Fruit fly (Drosophila melanogaster): ENCODE results near the gene CG15385.

The CG15385 gene

DNA sequence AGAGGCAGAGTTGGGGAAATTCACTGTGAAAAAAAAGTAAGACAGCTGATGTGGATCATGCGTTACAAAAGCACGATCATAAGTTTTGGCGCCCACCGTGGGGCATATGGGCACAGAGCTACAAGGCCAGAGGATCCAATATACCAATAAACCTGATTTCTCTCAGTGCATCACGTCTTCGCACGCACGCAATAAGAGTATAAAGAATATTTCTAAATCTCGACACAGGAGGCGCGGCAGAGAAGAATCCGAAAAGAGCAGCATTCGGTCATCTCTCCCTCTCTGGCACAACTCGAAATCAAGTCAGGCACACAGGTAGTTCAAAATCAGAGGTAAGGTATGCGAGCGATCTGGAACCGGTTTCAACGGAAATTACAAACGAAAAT lies 48.8 kb downstream of the CG15385 start (continued):
- TF ChIP-seq danr (GFP tag; IDR thresholded peaks at IDR 0.05) (peak; percentile 84), CG8281 (tag; optimal IDR thresholded peaks at IDR 0.05) (peak; percentile 67), Neu2 (GFP tag; optimal IDR thresholded peaks at IDR 0.05; ENCODE audit: borderline replicate concordance) (peak; percentile 84), yki (optimal IDR thresholded peaks at IDR 0.05) (no peak), vfl (GFP tag; optimal IDR thresholded peaks at IDR 0.05) (peak; percentile 32), CG6272 (GFP tag; IDR thresholded peaks at IDR 0.05) (peak; percentile 81), Mrtf (GFP tag; IDR thresholded peaks at IDR 0.05) (peak; percentile 92), CG18619 (GFP tag; optimal IDR thresholded peaks at IDR 0.05) (peak; percentile 87), gcm (GFP tag; optimal IDR thresholded peaks at IDR 0.05) (peak; percentile 82), CG17829 (tag; optimal IDR thresholded peaks at IDR 0.05) (peak; percentile 95), CG6765 (GFP tag; optimal IDR thresholded peaks at IDR 0.05) (no peak), NC2α (GFP tag; optimal IDR thresholded peaks at IDR 0.05) (peak; percentile 93), BtbVII (GFP tag; optimal IDR thresholded peaks at IDR 0.05) (peak; percentile 79), Hand (GFP tag; optimal IDR thresholded peaks at IDR 0.05) (peak; percentile 43), Gug (GFP tag; IDR thresholded peaks at IDR 0.05) (peak; percentile 95), Blimp-1 (GFP tag; optimal IDR thresholded peaks at IDR 0.05) (peak; percentile 90), D (optimal IDR thresholded peaks at IDR 0.05) (no peak), D (GFP tag; optimal IDR thresholded peaks at IDR 0.05) (peak; percentile 91), fd3F (GFP tag; optimal IDR thresholded peaks at IDR 0.05) (peak; percentile 40), ken (GFP tag; IDR thresholded peaks at IDR 0.05) (peak; percentile 95), phol (tag; optimal IDR thresholded peaks at IDR 0.05) (peak; percentile 91), CG9876 (GFP tag; optimal IDR thresholded peaks at IDR 0.05) (peak; percentile 85), pfk (GFP tag; optimal IDR thresholded peaks at IDR 0.05) (no peak), CTCF (GFP tag; optimal IDR thresholded peaks at IDR 0.05) (peak; percentile 45), nmo (GFP tag; optimal IDR thresholded peaks at IDR 0.05) (peak; percentile 93), luna (GFP tag; optimal IDR thresholded peaks at IDR 0.05) (peak; percentile 39), insv (GFP tag; optimal IDR thresholded peaks at IDR 0.05) (no peak), CG15514 (GFP tag; optimal IDR thresholded peaks at IDR 0.05) (peak; percentile 52), Nf-YC (tag; optimal IDR thresholded peaks at IDR 0.05) (peak; percentile 27), CG11723 (GFP tag; optimal IDR thresholded peaks at IDR 0.05) (peak; percentile 86), CG31365 (tag; optimal IDR thresholded peaks at IDR 0.05) (peak; percentile 61), Xbp1 (GFP tag; optimal IDR thresholded peaks at IDR 0.05) (peak; percentile 85), Ravus (GFP tag; IDR thresholded peaks at IDR 0.05) (peak; percentile 50), fru (optimal IDR thresholded peaks at IDR 0.05) (no peak), corto (GFP tag; optimal IDR thresholded peaks at IDR 0.05) (peak; percentile 72), CG6813 (GFP tag; optimal IDR thresholded peaks at IDR 0.05) (peak; percentile 90), CG10431 (GFP tag; optimal IDR thresholded peaks at IDR 0.05) (peak; percentile 74), CG18262 (tag; optimal IDR thresholded peaks at IDR 0.05) (peak; percentile 93), Rx (GFP tag; IDR thresholded peaks at IDR 0.05) (peak; percentile 92), CG11247 (GFP tag; IDR thresholded peaks at IDR 0.05) (peak; percentile 83), fd102C (GFP tag; optimal IDR thresholded peaks at IDR 0.05) (peak; percentile 90), CG34224 (GFP tag; IDR thresholded peaks at IDR 0.05; ENCODE audit: partially characterized antibody) (no peak), CG1792 (GFP tag; optimal IDR thresholded peaks at IDR 0.05) (peak; percentile 89), sug (tag; optimal IDR thresholded peaks at IDR 0.05) (no peak), CG4328 (GFP tag; optimal IDR thresholded peaks at IDR 0.05) (peak; percentile 45), CG17328 (GFP tag; IDR thresholded peaks at IDR 0.05) (peak; percentile 96), CG1603 (tag; optimal IDR thresholded peaks at IDR 0.05) (peak; percentile 94), sens-2 (GFP tag; IDR thresholded peaks at IDR 0.05) (peak; percentile 94), CG7987 (GFP tag; optimal IDR thresholded peaks at IDR 0.05) (peak; percentile 57), CG9817 (tag; optimal IDR thresholded peaks at IDR 0.05) (peak; percentile 77), Doc2 (GFP tag; IDR thresholded peaks at IDR 0.05) (peak; percentile 19; the same call in 1 of the 2 replicates), Dad (GFP tag; optimal IDR thresholded peaks at IDR 0.05) (peak; percentile 88)
